Worm (Caenorhabditis elegans) whole organism, young adult: ENCODE results near the gene C46C2.7.

Source experiments
- B0019.2 ChIP-seq: fragments of 200-800 bp; sonication (Bioruptor generic); conservative IDR thresholded peaks from 2 replicates; pipeline ENCODE4 v1.3.6; 2022; ENCODE audit warnings: missing genetic modification reagents, missing genetic modification characterization, missing compliant biosample characterization
- D2030.7 ChIP-seq: fragments of 200-800 bp; sonication (Bioruptor generic); IDR thresholded peaks from 2 replicates; pipeline ENCODE4 v1.3.6; 2022; ENCODE audit warnings: missing genetic modification reagents, missing genetic modification characterization, missing compliant biosample characterization
- F33H1.4 ChIP-seq: fragments of 200-800 bp; sonication (Bioruptor generic); IDR thresholded peaks from 2 replicates; pipeline ENCODE4 v1.3.6; 2022; ENCODE audit warnings: missing genetic modification reagents, missing genetic modification characterization, missing compliant biosample characterization
- F37B4.10 ChIP-seq: fragments of 200-800 bp; sonication (Bioruptor generic); IDR thresholded peaks from 2 replicates; pipeline ENCODE4 v1.3.6; 2022; ENCODE audit warnings: missing genetic modification characterization, missing compliant biosample characterization
- F39B2.1 ChIP-seq: fragments of 200-800 bp; sonication (Bioruptor generic); IDR thresholded peaks from 2 replicates; pipeline ENCODE4 v1.3.6; 2022; ENCODE audit warnings: missing genetic modification reagents, missing genetic modification characterization, missing compliant biosample characterization
- F49E8.2 ChIP-seq: sonication (generic microtip); optimal IDR thresholded peaks from 3 replicates; lab custom pipeline; 2017; ENCODE audit warnings: missing genetic modification characterization, mild to moderate bottlenecking, missing compliant biosample characterization, antibody characterized with exemption, moderate library complexity; ENCODE audit not compliant: insufficient read depth
- Y56A3A.18 ChIP-seq: fragments of 200-800 bp; sonication (Bioruptor generic); IDR thresholded peaks from 2 replicates; pipeline ENCODE4 v1.3.6; 2022; ENCODE audit warnings: missing genetic modification reagents, missing genetic modification characterization, missing compliant biosample characterization
- Y67H2A.10 ChIP-seq: fragments of 200-800 bp; sonication (Bioruptor generic); conservative IDR thresholded peaks from 2 replicates; pipeline ENCODE4 v1.3.6; 2022; ENCODE audit warnings: missing genetic modification reagents, missing genetic modification characterization, missing compliant biosample characterization
- Y95B8A.8 ChIP-seq: fragments of 200-800 bp; sonication (Bioruptor generic); IDR thresholded peaks from 2 replicates; pipeline ENCODE4 v1.3.6; 2022; ENCODE audit warnings: missing genetic modification reagents, missing genetic modification characterization, missing compliant biosample characterization
- aptf-3 ChIP-seq: fragments of 200-800 bp; sonication (Bioruptor generic); IDR thresholded peaks from 2 replicates; pipeline ENCODE4 v1.3.6; 2022; ENCODE audit warnings: missing genetic modification characterization, missing compliant biosample characterization
- atf-7 ChIP-seq: sonication (generic microtip); optimal IDR thresholded peaks from 2 replicates; lab custom pipeline; 2017; ENCODE audit warnings: mild to moderate bottlenecking, missing genetic modification characterization, missing compliant biosample characterization
- attf-3 ChIP-seq: fragments of 200-800 bp; sonication (Bioruptor generic); conservative IDR thresholded peaks from 2 replicates; pipeline ENCODE4 v1.3.6; 2022; ENCODE audit warnings: missing genetic modification reagents, missing genetic modification characterization, missing compliant biosample characterization
- attf-5 ChIP-seq: fragments of 200-800 bp; sonication (Bioruptor generic); optimal IDR thresholded peaks from 2 replicates; lab custom pipeline; 2018; ENCODE audit warnings: mild to moderate bottlenecking, missing genetic modification characterization, missing compliant biosample characterization
- bed-1 ChIP-seq: fragments of 200-800 bp; sonication (Bioruptor generic); IDR thresholded peaks from 2 replicates; pipeline ENCODE4 v1.3.6; 2022; ENCODE audit warnings: missing genetic modification reagents, missing genetic modification characterization, missing compliant biosample characterization
- cebp-2 ChIP-seq: fragments of 200-800 bp; sonication (Bioruptor generic); IDR thresholded peaks from 2 replicates; pipeline ENCODE4 v1.3.6; 2022; ENCODE audit warnings: missing genetic modification characterization, missing compliant biosample characterization
- ceh-100 ChIP-seq: fragments of 200-800 bp; sonication (Bioruptor generic); IDR thresholded peaks from 2 replicates; pipeline ENCODE4 v1.3.6; 2022; ENCODE audit warnings: missing genetic modification reagents, missing genetic modification characterization, missing compliant biosample characterization
- ceh-40 ChIP-seq: fragments of 200-800 bp; sonication (Bioruptor generic); IDR thresholded peaks from 2 replicates; pipeline ENCODE4 v1.3.6; 2022; ENCODE audit warnings: missing genetic modification characterization, missing compliant biosample characterization
- ceh-58 ChIP-seq: fragments of 200-800 bp; sonication (Bioruptor generic); IDR thresholded peaks from 2 replicates; pipeline ENCODE4 v1.3.6; 2022; ENCODE audit warnings: missing genetic modification characterization, missing compliant biosample characterization
- dpff-1 ChIP-seq: sonication (generic microtip); optimal IDR thresholded peaks from 2 replicates; lab custom pipeline; 2017; ENCODE audit warnings: mild to moderate bottlenecking, missing genetic modification characterization, missing compliant biosample characterization
- efl-1 ChIP-seq: fragments of 150-350 bp; optimal IDR thresholded peaks from 2 replicates; lab custom pipeline; 2014; ENCODE audit warnings: missing biosample characterization, missing genetic modification reagents, missing genetic modification characterization
- egl-18 ChIP-seq: fragments of 200-800 bp; sonication (Bioruptor generic); IDR thresholded peaks from 2 replicates; pipeline ENCODE4 v1.3.6; 2022; ENCODE audit warnings: missing genetic modification reagents, missing genetic modification characterization, missing compliant biosample characterization
- egl-44 ChIP-seq: fragments of 200-800 bp; sonication (Bioruptor generic); IDR thresholded peaks from 2 replicates; pipeline ENCODE4 v1.3.6; 2022; ENCODE audit warnings: missing genetic modification reagents, missing genetic modification characterization, missing compliant biosample characterization
- egrh-3 ChIP-seq: fragments of 200-800 bp; sonication (Bioruptor generic); IDR thresholded peaks from 2 replicates; pipeline ENCODE4 v1.3.6; 2022; ENCODE audit warnings: missing genetic modification reagents, missing genetic modification characterization, missing compliant biosample characterization
- ekl-4 ChIP-seq: fragments of 200-800 bp; sonication (Bioruptor generic); IDR thresholded peaks from 2 replicates; pipeline ENCODE4 v1.3.6; 2022; ENCODE audit warnings: missing genetic modification reagents, missing genetic modification characterization, missing compliant biosample characterization
- hmg-1.2 ChIP-seq: fragments of 200-800 bp; sonication (Bioruptor generic); IDR thresholded peaks from 2 replicates; pipeline ENCODE4 v1.3.6; 2022; ENCODE audit warnings: missing genetic modification reagents, missing genetic modification characterization, missing compliant biosample characterization
- hmg-20 ChIP-seq: fragments of 200-800 bp; sonication (Bioruptor generic); IDR thresholded peaks from 2 replicates; pipeline ENCODE4 v1.3.6; 2022; ENCODE audit warnings: missing genetic modification reagents, missing genetic modification characterization, missing compliant biosample characterization
- hrde-1 ChIP-seq: sonication (generic microtip); optimal IDR thresholded peaks from 2 replicates; lab custom pipeline; 2016; ENCODE audit warnings: missing genetic modification characterization, mild to moderate bottlenecking, missing compliant biosample characterization, moderate library complexity, missing genotype, missing genetic modification reagents, borderline replicate concordance
- hsf-1 ChIP-seq: fragments of 200-800 bp; sonication (Bioruptor generic); IDR thresholded peaks from 2 replicates; pipeline ENCODE4 v1.3.6; 2022; ENCODE audit warnings: missing genetic modification reagents, missing genetic modification characterization, missing compliant biosample characterization
- let-607 ChIP-seq, 2 experiments: fragments of 200-800 bp in 1 of 2; sonication (Bioruptor generic) in 1 of 2; sonication (generic microtip) in 1 of 2; optimal IDR thresholded peaks; 2 replicates each; lab custom pipeline; 2016 to 2018; ENCODE audit warnings: mild to moderate bottlenecking in 2 of 2, missing compliant biosample characterization in 2 of 2, missing genetic modification characterization in 2 of 2, moderate library complexity in 2 of 2, missing genotype in 1 of 2
- lin-26 ChIP-seq: fragments of 200-800 bp; sonication (Bioruptor generic); IDR thresholded peaks from 2 replicates; pipeline ENCODE4 v1.3.6; 2022; ENCODE audit warnings: missing genetic modification reagents, missing genetic modification characterization, missing compliant biosample characterization
- lin-35 ChIP-seq, 3 experiments: fragments of 150-350 bp in 2 of 3; sonication (generic microtip) in 1 of 3; optimal IDR thresholded peaks; 2 replicates each; lab custom pipeline; 2014 to 2018; ENCODE audit warnings: missing biosample characterization in 3 of 3, missing genetic modification characterization in 3 of 3, missing genetic modification reagents in 3 of 3
- lin-40 ChIP-seq: sonication (generic microtip); optimal IDR thresholded peaks from 2 replicates; lab custom pipeline; 2016; ENCODE audit warnings: missing genetic modification characterization, mild to moderate bottlenecking, missing compliant biosample characterization, missing genotype, missing genetic modification reagents
- lin-54 ChIP-seq: fragments of 200-800 bp; sonication (Bioruptor generic); optimal IDR thresholded peaks from 2 replicates; lab custom pipeline; 2018; ENCODE audit warnings: mild to moderate bottlenecking, missing genetic modification characterization, missing compliant biosample characterization
- lir-1 ChIP-seq: fragments of 200-800 bp; sonication (Bioruptor generic); conservative IDR thresholded peaks from 2 replicates; pipeline ENCODE4 v1.3.6; 2022; ENCODE audit warnings: missing genetic modification reagents, missing genetic modification characterization, missing compliant biosample characterization
- madf-8 ChIP-seq: fragments of 200-800 bp; sonication (Bioruptor generic); conservative IDR thresholded peaks from 2 replicates; pipeline ENCODE4 v1.3.6; 2022; ENCODE audit warnings: missing genetic modification reagents, missing genetic modification characterization, missing compliant biosample characterization
- mcd-1 ChIP-seq: fragments of 200-800 bp; sonication (Bioruptor generic); IDR thresholded peaks from 2 replicates; pipeline ENCODE4 v1.3.6; 2022; ENCODE audit warnings: missing genetic modification reagents, missing genetic modification characterization, missing compliant biosample characterization
- nhr-120 ChIP-seq: fragments of 200-800 bp; sonication (Bioruptor generic); IDR thresholded peaks from 2 replicates; pipeline ENCODE4 v1.3.6; 2022; ENCODE audit warnings: missing genetic modification characterization, missing compliant biosample characterization
- pbrm-1 ChIP-seq: fragments of 200-800 bp; sonication (Bioruptor generic); IDR thresholded peaks from 2 replicates; pipeline ENCODE4 v1.3.6; 2022; ENCODE audit warnings: missing genetic modification reagents, missing genetic modification characterization, missing compliant biosample characterization
- rec-8 ChIP-seq, 2 experiments: sonication (generic microtip); optimal IDR thresholded peaks; 2 replicates each; lab custom pipeline; 2016; ENCODE audit warnings: mild to moderate bottlenecking in 2 of 2, missing genetic modification characterization in 2 of 2, missing genetic modification reagents in 2 of 2, missing genotype in 2 of 2, missing biosample characterization in 1 of 2, missing compliant biosample characterization in 1 of 2, moderate library complexity in 1 of 2
- sea-2 ChIP-seq: fragments of 200-800 bp; sonication (Bioruptor generic); IDR thresholded peaks from 2 replicates; pipeline ENCODE4 v1.3.6; 2022; ENCODE audit warnings: missing genetic modification characterization, missing compliant biosample characterization
- somi-1 ChIP-seq: fragments of 200-800 bp; sonication (Bioruptor generic); optimal IDR thresholded peaks from 2 replicates; lab custom pipeline; 2018; ENCODE audit warnings: mild to moderate bottlenecking, missing genetic modification characterization, missing compliant biosample characterization
- tlf-1 ChIP-seq: fragments of 200-800 bp; sonication (Bioruptor generic); optimal IDR thresholded peaks from 2 replicates; lab custom pipeline; 2018; ENCODE audit warnings: mild to moderate bottlenecking, missing genetic modification characterization, missing compliant biosample characterization
- unc-130 ChIP-seq: sonication (generic microtip); optimal IDR thresholded peaks from 2 replicates; lab custom pipeline; 2016; ENCODE audit warnings: missing genetic modification reagents, missing genetic modification characterization, missing compliant biosample characterization
- xnd-1 ChIP-seq: sonication (generic microtip); optimal IDR thresholded peaks from 2 replicates; lab custom pipeline; 2016; ENCODE audit warnings: missing genotype, missing genetic modification reagents, missing genetic modification characterization, missing compliant biosample characterization
- zim-3 ChIP-seq: sonication (generic microtip); optimal IDR thresholded peaks from 2 replicates; lab custom pipeline; 2017; ENCODE audit warnings: mild to moderate bottlenecking, missing genetic modification characterization, moderate library complexity, missing compliant biosample characterization
- ztf-25 ChIP-seq: fragments of 200-800 bp; sonication (Bioruptor generic); IDR thresholded peaks from 2 replicates; pipeline ENCODE4 v1.3.6; 2022; ENCODE audit warnings: missing genetic modification reagents, missing genetic modification characterization, missing compliant biosample characterization
- ztf-26 ChIP-seq: sonication (generic microtip); optimal IDR thresholded peaks from 2 replicates; lab custom pipeline; 2017; ENCODE audit warnings: missing genetic modification characterization, missing compliant biosample characterization
- ztf-28 ChIP-seq: fragments of 200-800 bp; sonication (Bioruptor generic); IDR thresholded peaks from 2 replicates; pipeline ENCODE4 v1.3.6; 2022; ENCODE audit warnings: missing genetic modification reagents, missing genetic modification characterization, missing compliant biosample characterization

The C46C2.7 gene

DNA sequence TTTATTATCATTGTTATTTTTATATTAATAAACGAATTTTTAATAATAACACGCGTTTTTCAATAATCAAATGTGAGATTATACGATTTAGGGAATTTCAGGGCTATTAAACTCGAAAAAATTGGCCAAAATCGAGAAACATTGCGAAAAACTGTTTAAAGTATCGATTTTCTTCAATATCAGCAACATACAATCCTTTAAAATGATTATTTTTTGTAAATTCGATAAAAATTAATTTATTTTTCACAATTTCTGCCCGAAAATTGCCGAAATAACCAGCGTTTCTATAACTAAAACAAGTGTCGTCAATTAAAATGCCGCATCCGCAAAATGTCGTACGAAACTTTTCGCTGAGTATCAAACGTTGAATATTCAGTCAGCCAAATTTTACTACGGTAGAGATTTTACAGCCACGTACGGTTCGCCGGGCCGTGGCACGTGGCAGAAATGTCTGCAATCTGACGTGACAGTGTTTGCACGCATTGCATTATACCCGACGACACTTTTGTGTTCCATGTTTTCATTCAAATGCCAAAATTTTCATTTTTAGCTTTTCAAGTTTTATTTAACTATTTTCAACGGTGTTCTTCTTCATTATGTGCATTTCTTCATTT is 1.5 kb downstream of the C46C2.7 start (continued):
- peak; percentile 95 for TF ChIP-seq attf-3 (GFP tag; lab: Robert Waterston, UW)
- TF ChIP-seq bed-1 = peak; percentile 97
- peak; percentile 98 for TF ChIP-seq lin-26 (GFP tag; lab: Robert Waterston, UW)
- TF ChIP-seq ztf-25 = peak; percentile 99
- peak; percentile 86 for TF ChIP-seq tlf-1 (GFP tag; lab: Kevin White, UChicago)
- peak; percentile 96 for TF ChIP-seq nhr-120 (GFP tag; lab: Robert Waterston, UW)
- TF ChIP-seq egl-44 = peak; percentile 97
- peak; percentile 90 for TF ChIP-seq ceh-40 (GFP tag; lab: Robert Waterston, UW)
- peak; percentile 95 for TF ChIP-seq hmg-20
- TF ChIP-seq efl-1 (GFP tag; lab: Kevin White, UChicago) = peak; percentile 39
- TF ChIP-seq ztf-26 (tag; lab: Kevin White, UChicago) = peak; percentile 12
- TF ChIP-seq lin-35 (GFP tag; optimal IDR thresholded peaks at IDR 0.05; lab: Kevin White, UChicago) = peak in 2 of 3 experiments; percentile 14
- TF ChIP-seq sea-2 (GFP tag; lab: Robert Waterston, UW) = peak; percentile 98
- peak; percentile 61 to 91 for TF ChIP-seq let-607 (tag; optimal IDR thresholded peaks at IDR 0.05; lab: Kevin White, UChicago)
- peak; percentile 98 for TF ChIP-seq madf-8
- TF ChIP-seq D2030.7 (GFP tag; lab: Robert Waterston, UW) = peak; percentile 100
- 0 out of 2 replicates have a peak, but pooled peaks have one; percentile 9 for TF ChIP-seq ceh-58 (GFP tag; lab: Robert Waterston, UW)
- peak; percentile 97 for TF ChIP-seq Y56A3A.18
- TF ChIP-seq F39B2.1 (GFP tag; lab: Robert Waterston, UW) = peak; percentile 96
- peak; percentile 13 for TF ChIP-seq attf-5
- peak; percentile 95 for TF ChIP-seq cebp-2 (GFP tag; lab: Robert Waterston, UW)
- peak; percentile 56 for TF ChIP-seq unc-130 (GFP tag; lab: Kevin White, UChicago)
- TF ChIP-seq B0019.2 (GFP tag; lab: Robert Waterston, UW) = peak; percentile 100
- peak; percentile 89 for TF ChIP-seq aptf-3 (GFP tag; lab: Robert Waterston, UW)
- TF ChIP-seq ekl-4 (GFP tag; lab: Robert Waterston, UW) = peak; percentile 99
- TF ChIP-seq pbrm-1 (GFP tag; lab: Robert Waterston, UW) = peak; percentile 99
- peak in 1 of 2 experiments; percentile 32 for TF ChIP-seq rec-8 (tag; optimal IDR thresholded peaks at IDR 0.05; lab: Kevin White, UChicago)
- peak; percentile 99 for TF ChIP-seq ztf-28
- peak; percentile 93 for TF ChIP-seq ceh-100 (GFP tag; lab: Robert Waterston, UW)
- peak; percentile 99 for TF ChIP-seq F37B4.10
- TF ChIP-seq hrde-1 = peak; percentile 24
- peak; percentile 96 for TF ChIP-seq hsf-1 (GFP tag; lab: Robert Waterston, UW)
- TF ChIP-seq egrh-3 (GFP tag; lab: Robert Waterston, UW) = peak; percentile 82
- TF ChIP-seq F33H1.4 (GFP tag; lab: Robert Waterston, UW) = peak; percentile 97
- TF ChIP-seq lin-54 = peak; percentile 78
- TF ChIP-seq xnd-1 (tag; lab: Kevin White, UChicago) = peak; percentile 86
- peak; percentile 95 for TF ChIP-seq Y67H2A.10 (GFP tag; lab: Robert Waterston, UW)
- peak; percentile 17 for TF ChIP-seq atf-7

DNA sequence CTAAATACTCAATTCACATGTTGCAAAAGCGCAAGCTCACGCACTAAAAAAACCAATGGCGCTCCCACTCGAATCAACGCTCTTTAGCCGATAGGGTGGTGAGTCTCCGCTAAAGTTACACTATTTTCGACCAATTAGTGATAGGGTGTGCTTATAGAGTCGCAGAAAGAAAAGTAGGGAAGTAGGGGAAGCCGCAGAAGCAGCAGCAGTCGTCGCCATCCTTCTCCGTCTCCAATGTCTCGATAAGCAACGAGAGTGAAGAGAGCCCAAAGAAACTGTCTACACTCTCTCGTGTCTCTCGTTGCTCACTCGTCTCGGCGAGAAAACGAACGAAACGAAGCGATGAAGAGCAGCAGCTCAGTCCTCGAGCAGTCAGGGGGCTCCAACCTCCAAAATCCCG is 2.1 kb downstream of the C46C2.7 start:
- TF ChIP-seq attf-5 (peak; percentile 15), mcd-1 (GFP tag; lab: Robert Waterston, UW) (peak; percentile 58), lin-40 (tag; lab: Kevin White, UChicago) (no peak), hmg-1.2 (peak; percentile 61; the same call in 1 of the 2 replicates), egl-18 (GFP tag; lab: Robert Waterston, UW) (0 out of 2 replicates have a peak, but pooled peaks have one; percentile 50), F49E8.2 (tag; lab: Kevin White, UChicago) (no peak), atf-7 (no peak), egl-44 (no peak), zim-3 (tag; lab: Kevin White, UChicago) (no peak), Y95B8A.8 (0 out of 2 replicates have a peak, but pooled peaks have one; percentile 7), dpff-1 (tag; lab: Kevin White, UChicago) (no peak), somi-1 (GFP tag; lab: Kevin White, UChicago) (no peak), lir-1 (GFP tag; lab: Robert Waterston, UW) (peak; percentile 52; the same call in 1 of the 2 replicates)
